Fruit fly (Drosophila melanogaster) whole organism, embryonic: ENCODE measurements around the gene pbl.

Experiments
- B-H1 ChIP-seq: fragments of 200-800 bp; sonication (Bioruptor generic); IDR thresholded peaks from 3 replicates; pipeline ENCODE4 v1.3.6; 2022; ENCODE audit warnings: missing biosample characterization, missing genetic modification characterization
- CG10209 ChIP-seq: fragments of 200-800 bp; sonication (Bioruptor generic); optimal IDR thresholded peaks from 3 replicates; lab custom pipeline; 2017; ENCODE audit warnings: missing biosample characterization, mild to moderate bottlenecking, missing genetic modification characterization, missing genetic modification reagents
- CG10462 ChIP-seq: fragments of 200-800 bp; sonication (Bioruptor generic); optimal IDR thresholded peaks from 2 replicates; lab custom pipeline; 2016; ENCODE audit warnings: missing biosample characterization, missing genetic modification characterization
- CG12236 ChIP-seq: fragments of 200-800 bp; sonication (Bioruptor generic); optimal IDR thresholded peaks from 2 replicates; lab custom pipeline; 2016; ENCODE audit warnings: missing biosample characterization, missing genetic modification characterization
- CG13424 ChIP-seq: fragments of 200-800 bp; sonication (Bioruptor generic); optimal IDR thresholded peaks from 2 replicates; lab custom pipeline; 2019; ENCODE audit warnings: missing biosample characterization, mild to moderate bottlenecking, missing genetic modification characterization, moderate library complexity
- CG14710 ChIP-seq: fragments of 200-800 bp; sonication (Bioruptor generic); optimal IDR thresholded peaks from 3 replicates; lab custom pipeline; 2019; ENCODE audit warnings: missing biosample characterization, mild to moderate bottlenecking, missing genetic modification characterization, moderate library complexity
- CG15011 ChIP-seq: fragments of 200-800 bp; sonication (Bioruptor generic); optimal IDR thresholded peaks from 3 replicates; lab custom pipeline; 2018; ENCODE audit warnings: missing biosample characterization, mild to moderate bottlenecking, missing genetic modification characterization
- CG1529 ChIP-seq: fragments of 200-800 bp; sonication (Bioruptor generic); optimal IDR thresholded peaks from 3 replicates; lab custom pipeline; 2018; ENCODE audit warnings: missing biosample characterization, missing genetic modification characterization
- CG17612 ChIP-seq: fragments of 200-800 bp; sonication (Bioruptor generic); IDR thresholded peaks from 2 replicates; pipeline ENCODE4 v1.3.6; 2022; ENCODE audit warnings: missing biosample characterization, missing genetic modification characterization
- CG18764 ChIP-seq: fragments of 200-800 bp; sonication (Bioruptor generic); optimal IDR thresholded peaks from 3 replicates; lab custom pipeline; 2016; ENCODE audit warnings: missing biosample characterization, missing genetic modification characterization
- CG2129 ChIP-seq: fragments of 200-800 bp; sonication (Bioruptor generic); IDR thresholded peaks from 2 replicates; pipeline ENCODE4 v1.3.6; 2022; ENCODE audit warnings: missing biosample characterization, missing genetic modification characterization; ENCODE audit not compliant: partially characterized antibody
- CG31441 ChIP-seq: fragments of 200-800 bp; sonication (Bioruptor generic); IDR thresholded peaks from 2 replicates; pipeline ENCODE4 v1.3.6; 2022; ENCODE audit warnings: missing biosample characterization, missing genetic modification characterization
- CG33213 ChIP-seq: fragments of 200-800 bp; sonication (Bioruptor generic); optimal IDR thresholded peaks from 3 replicates; lab custom pipeline; 2016; ENCODE audit warnings: missing biosample characterization, missing genetic modification characterization
- CG5953 ChIP-seq: fragments of 200-800 bp; sonication (Bioruptor generic); IDR thresholded peaks from 2 replicates; pipeline ENCODE4 v1.3.6; 2022; ENCODE audit warnings: missing biosample characterization, missing genetic modification characterization
- CG7372 ChIP-seq: fragments of 200-800 bp; sonication (Bioruptor generic); IDR thresholded peaks from 2 replicates; pipeline ENCODE4 v1.3.6; 2022; ENCODE audit warnings: missing biosample characterization, missing genetic modification characterization
- CG7839 ChIP-seq: fragments of 200-800 bp; sonication (Bioruptor generic); optimal IDR thresholded peaks from 3 replicates; lab custom pipeline; 2018; ENCODE audit warnings: missing biosample characterization, mild to moderate bottlenecking, missing genetic modification characterization, moderate library complexity
- CG9817 ChIP-seq: fragments of 200-800 bp; sonication (Bioruptor generic); optimal IDR thresholded peaks from 2 replicates; lab custom pipeline; 2018; ENCODE audit warnings: missing biosample characterization, mild to moderate bottlenecking, missing genetic modification characterization, moderate library complexity
- Dek ChIP-seq: fragments of 200-800 bp; sonication (Bioruptor generic); optimal IDR thresholded peaks from 3 replicates; lab custom pipeline; 2019; ENCODE audit warnings: missing biosample characterization, mild to moderate bottlenecking, missing genetic modification characterization, moderate library complexity
- Dfd ChIP-seq, 2 experiments: fragments of >200 bp; optimal IDR thresholded peaks; 2 replicates each; lab custom pipeline; 2017; ENCODE audit warnings: missing biosample characterization in 2 of 2, missing genetic modification characterization in 2 of 2
- HLHmδ ChIP-seq: fragments of 200-800 bp; sonication (Bioruptor generic); optimal IDR thresholded peaks from 2 replicates; lab custom pipeline; 2018; ENCODE audit warnings: missing biosample characterization, mild to moderate bottlenecking, missing genetic modification characterization, moderate library complexity
- Hand ChIP-seq: fragments of 200-800 bp; sonication (Bioruptor generic); optimal IDR thresholded peaks from 2 replicates; lab custom pipeline; 2017; ENCODE audit warnings: mild to moderate bottlenecking, missing biosample characterization, missing genetic modification reagents, missing genetic modification characterization
- Hmr ChIP-seq: fragments of 200-800 bp; sonication (Bioruptor generic); optimal IDR thresholded peaks from 3 replicates; lab custom pipeline; 2017; ENCODE audit warnings: mild to moderate bottlenecking, missing biosample characterization, missing genetic modification reagents, missing genetic modification characterization
- Hr51 ChIP-seq, 2 experiments: fragments of 200-800 bp; sonication (Bioruptor generic); optimal IDR thresholded peaks; 2 replicates in 1 of 2; 3 replicates in 1 of 2; lab custom pipeline; 2016 to 2018; ENCODE audit warnings: missing biosample characterization in 2 of 2, missing genetic modification characterization in 2 of 2, mild to moderate bottlenecking in 1 of 2, moderate library complexity in 1 of 2
- Hr78 ChIP-seq, 2 experiments: fragments of 200-800 bp in 1 of 2; fragments of >200 bp in 1 of 2; sonication (Bioruptor generic) in 1 of 2; optimal IDR thresholded peaks; 2 replicates each; lab custom pipeline; 2017 to 2019; ENCODE audit warnings: missing biosample characterization in 2 of 2, missing genetic modification characterization in 2 of 2, mild to moderate bottlenecking in 1 of 2, moderate library complexity in 1 of 2
- MTF-1 ChIP-seq: fragments of 200-800 bp; sonication (Bioruptor generic); optimal IDR thresholded peaks from 2 replicates; lab custom pipeline; 2018; ENCODE audit warnings: missing biosample characterization, mild to moderate bottlenecking, missing genetic modification characterization, borderline replicate concordance
- Nf-YB ChIP-seq: fragments of 200-800 bp; sonication (Bioruptor generic); optimal IDR thresholded peaks from 3 replicates; lab custom pipeline; 2019; ENCODE audit warnings: missing biosample characterization, mild to moderate bottlenecking, missing genetic modification characterization, moderate library complexity
- Oaz ChIP-seq: fragments of 200-800 bp; sonication (Bioruptor generic); IDR thresholded peaks from 2 replicates; pipeline ENCODE4 v1.3.6; 2022; ENCODE audit warnings: missing biosample characterization, missing genetic modification characterization
- Sry-β ChIP-seq: fragments of 200-800 bp; sonication (Bioruptor generic); optimal IDR thresholded peaks from 2 replicates; lab custom pipeline; 2018; ENCODE audit warnings: missing biosample characterization, mild to moderate bottlenecking, missing genetic modification characterization, moderate library complexity
- Xbp1 ChIP-seq: fragments of 200-800 bp; sonication (Bioruptor generic); optimal IDR thresholded peaks from 3 replicates; lab custom pipeline; 2016; ENCODE audit warnings: missing biosample characterization, mild to moderate bottlenecking, missing genetic modification characterization
- ac ChIP-seq: fragments of 200-800 bp; sonication (Bioruptor generic); optimal IDR thresholded peaks from 3 replicates; lab custom pipeline; 2017; ENCODE audit warnings: missing biosample characterization, mild to moderate bottlenecking, missing genetic modification characterization
- ash1 ChIP-seq: fragments of 200-800 bp; sonication (Bioruptor generic); optimal IDR thresholded peaks from 2 replicates; lab custom pipeline; 2018; ENCODE audit warnings: missing biosample characterization, mild to moderate bottlenecking, missing genetic modification characterization
- cg ChIP-seq: fragments of 200-800 bp; sonication (Bioruptor generic); optimal IDR thresholded peaks from 3 replicates; lab custom pipeline; 2019; ENCODE audit warnings: missing biosample characterization, mild to moderate bottlenecking, missing genetic modification characterization, moderate library complexity
- crol ChIP-seq: fragments of 200-800 bp; sonication (Bioruptor generic); IDR thresholded peaks from 2 replicates; pipeline ENCODE4 v1.3.6; 2022; ENCODE audit warnings: missing biosample characterization, missing genetic modification characterization
- cwo ChIP-seq: fragments of 200-800 bp; sonication (Bioruptor generic); optimal IDR thresholded peaks from 3 replicates; lab custom pipeline; 2017; ENCODE audit warnings: missing biosample characterization, missing genetic modification characterization, mild to moderate bottlenecking, moderate library complexity, missing genetic modification reagents
- dmrt99B ChIP-seq: fragments of 200-800 bp; sonication (Bioruptor generic); optimal IDR thresholded peaks from 2 replicates; lab custom pipeline; 2018; ENCODE audit warnings: missing biosample characterization, mild to moderate bottlenecking, missing genetic modification characterization, moderate library complexity
- en ChIP-seq: fragments of 200-800 bp; sonication (Bioruptor generic); optimal IDR thresholded peaks from 2 replicates; lab custom pipeline; 2016; ENCODE audit warnings: missing biosample characterization, missing genetic modification characterization
- jing ChIP-seq: fragments of 200-800 bp; sonication (Bioruptor generic); optimal IDR thresholded peaks from 2 replicates; lab custom pipeline; 2018; ENCODE audit warnings: missing biosample characterization, mild to moderate bottlenecking, missing genetic modification characterization
- kah ChIP-seq: fragments of 200-800 bp; sonication (Bioruptor generic); optimal IDR thresholded peaks from 2 replicates; lab custom pipeline; 2018; ENCODE audit warnings: missing biosample characterization, mild to moderate bottlenecking, missing genetic modification characterization
- ken ChIP-seq: fragments of 200-800 bp; sonication (Bioruptor generic); IDR thresholded peaks from 3 replicates; pipeline ENCODE4 v1.3.6; 2022; ENCODE audit warnings: missing biosample characterization, missing genetic modification characterization
- mirr ChIP-seq: fragments of 200-800 bp; sonication (Bioruptor generic); optimal IDR thresholded peaks from 3 replicates; lab custom pipeline; 2018; ENCODE audit warnings: missing biosample characterization, mild to moderate bottlenecking, missing genetic modification characterization
- otp ChIP-seq: fragments of 200-800 bp; sonication (Bioruptor generic); IDR thresholded peaks from 3 replicates; pipeline ENCODE4, ENCODE4 v1.3.6; 2022; ENCODE audit warnings: missing biosample characterization, missing genetic modification characterization
- psq ChIP-seq: fragments of 200-800 bp; sonication (Bioruptor generic); optimal IDR thresholded peaks from 2 replicates; lab custom pipeline; 2017; ENCODE audit warnings: missing biosample characterization, missing genetic modification characterization
- salm ChIP-seq: fragments of 200-800 bp; sonication (Bioruptor generic); optimal IDR thresholded peaks from 2 replicates; lab custom pipeline; 2018; ENCODE audit warnings: missing biosample characterization, mild to moderate bottlenecking, missing genetic modification characterization
- sisA ChIP-seq: fragments of 200-800 bp; sonication (Bioruptor generic); IDR thresholded peaks from 2 replicates; pipeline ENCODE4 v1.3.6; 2022; ENCODE audit warnings: missing biosample characterization, missing genetic modification characterization
- tgo ChIP-seq: fragments of 200-800 bp; sonication (Bioruptor generic); IDR thresholded peaks from 3 replicates; pipeline ENCODE4 v1.3.6; 2022; ENCODE audit warnings: missing biosample characterization, missing genetic modification characterization
- tna ChIP-seq: fragments of 200-800 bp; sonication (Bioruptor generic); IDR thresholded peaks from 2 replicates; pipeline ENCODE4 v1.3.6; 2022; ENCODE audit warnings: missing biosample characterization, missing genetic modification characterization; ENCODE audit not compliant: partially characterized antibody
- vfl ChIP-seq: fragments of 200-800 bp; sonication (Bioruptor generic); optimal IDR thresholded peaks from 2 replicates; lab custom pipeline; 2016; ENCODE audit warnings: missing biosample characterization, missing genetic modification characterization
- zf30C ChIP-seq: fragments of 200-800 bp; sonication (Bioruptor generic); optimal IDR thresholded peaks from 3 replicates; lab custom pipeline; 2018; ENCODE audit warnings: missing biosample characterization, mild to moderate bottlenecking, missing genetic modification characterization

The pbl gene

dm6 chr3L:7903489-7904150, 8.1 kb downstream of the pbl start (continued):
- TF ChIP-seq CG17612 (peak; percentile 49; the same call in 1 of the 2 replicates), CG10209 (GFP tag; lab: Kevin White, UChicago) (peak; percentile 87), MTF-1 (GFP tag; lab: Kevin White, UChicago) (peak; percentile 75), kah (GFP tag; lab: Kevin White, UChicago) (peak; percentile 75), dmrt99B (tag; lab: Kevin White, UChicago) (peak; percentile 90), Nf-YB (GFP tag; lab: Kevin White, UChicago) (peak; percentile 71), Hr78 (GFP tag; optimal IDR thresholded peaks at IDR 0.05; lab: Kevin White, UChicago) (peak in 1 of 2 experiments; percentile 79), vfl (no peak), Dek (peak; percentile 77), HLHmδ (GFP tag; lab: Kevin White, UChicago) (no peak), CG7839 (tag; lab: Kevin White, UChicago) (peak; percentile 91), Xbp1 (GFP tag; lab: Kevin White, UChicago) (peak; percentile 86), CG14710 (tag; lab: Kevin White, UChicago) (peak; percentile 92), mirr (GFP tag; lab: Kevin White, UChicago) (no peak), CG9817 (tag; lab: Kevin White, UChicago) (peak; percentile 72), salm (tag; lab: Kevin White, UChicago) (peak; percentile 67), CG10462 (peak; percentile 69), Dfd (GFP tag; optimal IDR thresholded peaks at IDR 0.05; lab: Kevin White, UChicago) (no peak), en (GFP tag; lab: Kevin White, UChicago) (peak; percentile 49), CG2129 (GFP tag; lab: Robert Waterston, UW) (no peak), CG13424 (peak; percentile 90), B-H1 (GFP tag; lab: Robert Waterston, UW) (peak; percentile 67), Hand (GFP tag; lab: Kevin White, UChicago) (peak; percentile 41), CG1529 (GFP tag; lab: Kevin White, UChicago) (peak; percentile 85), ac (peak; percentile 73), CG18764 (peak; percentile 86), CG15011 (GFP tag; lab: Kevin White, UChicago) (peak; percentile 74), cwo (GFP tag; lab: Kevin White, UChicago) (peak; percentile 63), psq (GFP tag; lab: Kevin White, UChicago) (peak; percentile 64), Sry-β (GFP tag; lab: Kevin White, UChicago) (peak; percentile 66), tna (GFP tag; lab: Robert Waterston, UW) (no peak), CG31441 (peak; percentile 90), Oaz (GFP tag; lab: Robert Waterston, UW) (0 out of 2 replicates have a peak, but pooled peaks have one; percentile 40), sisA (GFP tag; lab: Robert Waterston, UW) (peak; percentile 83), Hr51 (GFP tag; optimal IDR thresholded peaks at IDR 0.05; lab: Kevin White, UChicago) (peak in 1 of 2 experiments; percentile 54), cg (GFP tag; lab: Kevin White, UChicago) (no peak), crol (GFP tag; lab: Robert Waterston, UW) (peak; percentile 85), tgo (GFP tag; lab: Robert Waterston, UW) (peak; percentile 85), Hmr (GFP tag; lab: Kevin White, UChicago) (peak; percentile 60), CG33213 (GFP tag; lab: Kevin White, UChicago) (peak; percentile 84), jing (GFP tag; lab: Kevin White, UChicago) (peak; percentile 58), zf30C (GFP tag; lab: Kevin White, UChicago) (peak; percentile 56), CG7372 (peak; percentile 45; the same call in 1 of the 2 replicates), CG12236 (peak; percentile 84), otp (GFP tag; lab: Robert Waterston, UW) (peak; percentile 89), ash1 (no peak), ken (GFP tag; lab: Robert Waterston, UW) (peak; percentile 84), CG5953 (GFP tag; lab: Robert Waterston, UW) (peak; percentile 78)
